Worm (Caenorhabditis elegans): Measurements from ENCODE around the gene F52D2.6.

DNA sequence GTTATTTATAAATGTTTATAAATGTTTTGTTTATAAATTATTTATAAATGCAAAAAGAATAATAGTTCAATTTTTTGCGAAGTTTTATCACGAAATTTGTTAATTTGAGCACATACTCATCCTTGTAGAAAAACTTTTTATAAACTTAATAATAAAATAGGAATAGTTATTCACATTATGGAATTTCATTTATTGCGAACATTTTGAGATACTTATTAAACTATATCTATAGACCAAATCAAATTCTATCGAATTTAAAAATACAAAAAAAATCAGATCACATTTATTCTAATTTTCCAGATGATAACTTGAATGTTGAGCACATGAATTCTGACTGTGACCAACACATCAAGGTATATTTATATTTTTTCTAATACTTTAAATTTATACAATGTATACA is 43.1 kb downstream of the F52D2.6 start, which contains the start of gene Y102A11A.3:
- TF ChIP-seq nhr-76 (tag; optimal IDR thresholded peaks at IDR 0.05) (no peak), flh-1 (GFP tag; optimal IDR thresholded peaks at IDR 0.05) (no peak), ztf-11 (tag; optimal IDR thresholded peaks at IDR 0.05) (no peak), unc-62 (GFP tag; optimal IDR thresholded peaks at IDR 0.05) (no peak), nhr-28 (tag; optimal IDR thresholded peaks at IDR 0.05) (no peak), ham-2 (GFP tag; optimal IDR thresholded peaks at IDR 0.05) (no peak), elt-1 (tag; optimal IDR thresholded peaks at IDR 0.05; ENCODE audit: borderline replicate concordance, insufficient read depth) (no peak), lin-32 (GFP tag; optimal IDR thresholded peaks at IDR 0.05) (no peak), snpc-4 (tag; optimal IDR thresholded peaks at IDR 0.05) (no peak), tbx-8 (GFP tag; optimal IDR thresholded peaks at IDR 0.05) (no peak), drap-1 (GFP tag; optimal IDR thresholded peaks at IDR 0.05) (no peak), nhr-12 (tag; optimal IDR thresholded peaks at IDR 0.05) (no peak)

Data from whole organism, mixed stage, embryonic.